Fruit fly (Drosophila melanogaster) whole organism, embryonic: Measurements from ENCODE around the gene ThrRS.

Source experiments
- Ada2b ChIP-seq: fragments of 200-800 bp; sonication (Bioruptor generic); IDR thresholded peaks from 2 replicates; pipeline ENCODE4 v1.3.6; 2022; ENCODE audit warnings: missing biosample characterization, missing genetic modification characterization
- B-H2 ChIP-seq: fragments of 200-800 bp; sonication (Bioruptor generic); optimal IDR thresholded peaks from 2 replicates; lab custom pipeline; 2018; ENCODE audit warnings: missing biosample characterization, mild to moderate bottlenecking, missing genetic modification characterization
- Bteb2 ChIP-seq: fragments of 200-800 bp; sonication (Bioruptor generic); optimal IDR thresholded peaks from 2 replicates; lab custom pipeline; 2016; ENCODE audit warnings: missing biosample characterization, missing genetic modification characterization
- CG10267 ChIP-seq: fragments of 200-800 bp; sonication (Bioruptor generic); optimal IDR thresholded peaks from 2 replicates; lab custom pipeline; 2018; ENCODE audit warnings: missing biosample characterization, mild to moderate bottlenecking, missing genetic modification characterization, moderate library complexity
- CG10274 ChIP-seq: fragments of 200-800 bp; sonication (Bioruptor generic); optimal IDR thresholded peaks from 3 replicates; lab custom pipeline; 2017; ENCODE audit warnings: missing biosample characterization, mild to moderate bottlenecking, missing genetic modification characterization
- CG11093 ChIP-seq: fragments of 200-800 bp; sonication (Bioruptor generic); IDR thresholded peaks from 3 replicates; pipeline ENCODE4 v1.3.6; 2022; ENCODE audit warnings: missing biosample characterization, missing genetic modification characterization
- CG11723 ChIP-seq: fragments of 200-800 bp; sonication (Bioruptor generic); optimal IDR thresholded peaks from 2 replicates; lab custom pipeline; 2017; ENCODE audit warnings: missing biosample characterization, mild to moderate bottlenecking, missing genetic modification characterization
- CG12236 ChIP-seq: fragments of 200-800 bp; sonication (Bioruptor generic); optimal IDR thresholded peaks from 2 replicates; lab custom pipeline; 2016; ENCODE audit warnings: missing biosample characterization, missing genetic modification characterization
- CG12299 ChIP-seq: fragments of 200-800 bp; sonication (Bioruptor generic); optimal IDR thresholded peaks from 2 replicates; lab custom pipeline; 2018; ENCODE audit warnings: missing biosample characterization, mild to moderate bottlenecking, missing genetic modification characterization
- CG15269 ChIP-seq: fragments of 200-800 bp; sonication (Bioruptor generic); optimal IDR thresholded peaks from 2 replicates; lab custom pipeline; 2018; ENCODE audit warnings: missing biosample characterization, mild to moderate bottlenecking, missing genetic modification characterization, moderate library complexity
- CG16779 ChIP-seq: fragments of 200-800 bp; sonication (Bioruptor generic); IDR thresholded peaks from 2 replicates; pipeline ENCODE4 v1.3.6; 2022; ENCODE audit warnings: missing biosample characterization, missing genetic modification characterization
- CG2120 ChIP-seq: fragments of 200-800 bp; sonication (Bioruptor generic); optimal IDR thresholded peaks from 3 replicates; lab custom pipeline; 2016; ENCODE audit warnings: missing biosample characterization, missing genetic modification characterization
- CG32532 ChIP-seq: fragments of 200-800 bp; sonication (Bioruptor generic); IDR thresholded peaks from 2 replicates; pipeline ENCODE4 v1.3.6; 2022; ENCODE audit warnings: missing biosample characterization, missing genetic modification characterization
- CG3281 ChIP-seq: fragments of 200-800 bp; sonication (Bioruptor generic); optimal IDR thresholded peaks from 3 replicates; lab custom pipeline; 2017; ENCODE audit warnings: missing biosample characterization, mild to moderate bottlenecking, missing genetic modification characterization
- CG34224 ChIP-seq: fragments of 200-800 bp; sonication (Bioruptor generic); IDR thresholded peaks from 3 replicates; pipeline ENCODE4 v1.3.6; 2022; ENCODE audit warnings: missing biosample characterization, missing genetic modification characterization; ENCODE audit not compliant: partially characterized antibody
- CG34422 ChIP-seq: fragments of 200-800 bp; sonication (Bioruptor generic); IDR thresholded peaks from 3 replicates; pipeline ENCODE4 v1.3.6; 2022; ENCODE audit warnings: missing biosample characterization, missing genetic modification characterization
- CG3726 ChIP-seq: fragments of 200-800 bp; sonication (Bioruptor generic); IDR thresholded peaks from 3 replicates; pipeline ENCODE4, ENCODE4 v1.3.6; 2022; ENCODE audit warnings: missing biosample characterization, missing genetic modification characterization
- CG3995 ChIP-seq: fragments of 200-800 bp; sonication (Bioruptor generic); optimal IDR thresholded peaks from 3 replicates; lab custom pipeline; 2016; ENCODE audit warnings: missing biosample characterization, missing genetic modification characterization
- CG6765 ChIP-seq: fragments of 200-800 bp; sonication (Bioruptor generic); optimal IDR thresholded peaks from 3 replicates; lab custom pipeline; 2017; ENCODE audit warnings: missing biosample characterization, mild to moderate bottlenecking, missing genetic modification characterization
- CG7271 ChIP-seq: fragments of 200-800 bp; sonication (Bioruptor generic); optimal IDR thresholded peaks from 2 replicates; lab custom pipeline; 2018; ENCODE audit warnings: missing biosample characterization, mild to moderate bottlenecking, missing genetic modification characterization, moderate library complexity
- Dip3 ChIP-seq: fragments of 200-800 bp; sonication (Bioruptor generic); optimal IDR thresholded peaks from 3 replicates; lab custom pipeline; 2016; ENCODE audit warnings: missing biosample characterization, missing genetic modification characterization
- Dp ChIP-seq: fragments of 200-800 bp; sonication (Bioruptor generic); optimal IDR thresholded peaks from 2 replicates; lab custom pipeline; 2018; ENCODE audit warnings: missing biosample characterization, mild to moderate bottlenecking, missing genetic modification characterization, moderate library complexity
- Dref ChIP-seq: fragments of 200-800 bp; sonication (Bioruptor generic); IDR thresholded peaks from 2 replicates; pipeline ENCODE4 v1.3.6; 2022; ENCODE audit warnings: missing biosample characterization, missing genetic modification characterization
- E2f2 ChIP-seq: fragments of 200-800 bp; sonication (Bioruptor generic); IDR thresholded peaks from 2 replicates; pipeline ENCODE4 v1.3.6; 2022; ENCODE audit warnings: missing biosample characterization, missing genetic modification characterization
- Fer2 ChIP-seq: fragments of 200-800 bp; sonication (Bioruptor generic); optimal IDR thresholded peaks from 2 replicates; lab custom pipeline; 2018; ENCODE audit warnings: missing biosample characterization, mild to moderate bottlenecking, missing genetic modification characterization, moderate library complexity
- HHEX ChIP-seq: fragments of 200-800 bp; sonication (Bioruptor generic); optimal IDR thresholded peaks from 3 replicates; lab custom pipeline; 2017; ENCODE audit warnings: missing biosample characterization, mild to moderate bottlenecking, missing genetic modification characterization, missing genetic modification reagents
- Hmr ChIP-seq: fragments of 200-800 bp; sonication (Bioruptor generic); optimal IDR thresholded peaks from 3 replicates; lab custom pipeline; 2017; ENCODE audit warnings: mild to moderate bottlenecking, missing biosample characterization, missing genetic modification reagents, missing genetic modification characterization
- Hr51 ChIP-seq, 2 experiments: fragments of 200-800 bp; sonication (Bioruptor generic); optimal IDR thresholded peaks; 2 replicates in 1 of 2; 3 replicates in 1 of 2; lab custom pipeline; 2016 to 2018; ENCODE audit warnings: missing biosample characterization in 2 of 2, missing genetic modification characterization in 2 of 2, mild to moderate bottlenecking in 1 of 2, moderate library complexity in 1 of 2
- MBD-R2 ChIP-seq: fragments of 200-800 bp; sonication (Bioruptor generic); IDR thresholded peaks from 2 replicates; pipeline ENCODE4 v1.3.6; 2022; ENCODE audit warnings: missing biosample characterization, missing genetic modification characterization
- Six4 ChIP-seq: fragments of 200-800 bp; sonication (Bioruptor generic); optimal IDR thresholded peaks from 2 replicates; lab custom pipeline; 2016; ENCODE audit warnings: missing biosample characterization, missing genetic modification characterization
- ase ChIP-seq: fragments of 200-800 bp; sonication (Bioruptor generic); IDR thresholded peaks from 3 replicates; pipeline ENCODE4 v1.3.6; 2022; ENCODE audit warnings: missing biosample characterization, missing genetic modification characterization
- cato ChIP-seq: fragments of 200-800 bp; sonication (Bioruptor generic); optimal IDR thresholded peaks from 2 replicates; lab custom pipeline; 2016; ENCODE audit warnings: missing biosample characterization, missing genetic modification characterization, borderline replicate concordance
- chm ChIP-seq: fragments of 200-800 bp; sonication (Bioruptor generic); IDR thresholded peaks from 2 replicates; pipeline ENCODE4 v1.3.6; 2022; ENCODE audit warnings: missing biosample characterization, missing genetic modification characterization
- danr ChIP-seq: fragments of 200-800 bp; sonication (Bioruptor generic); IDR thresholded peaks from 2 replicates; pipeline ENCODE4 v1.3.6; 2022; ENCODE audit warnings: missing biosample characterization, missing genetic modification characterization
- esg ChIP-seq: fragments of 200-800 bp; sonication (Bioruptor generic); conservative IDR thresholded peaks from 2 replicates; pipeline ENCODE4 v1.3.6; 2022; ENCODE audit warnings: missing biosample characterization, missing genetic modification characterization
- fd102C ChIP-seq: fragments of 200-800 bp; sonication (Bioruptor generic); optimal IDR thresholded peaks from 2 replicates; lab custom pipeline; 2018; ENCODE audit warnings: missing biosample characterization, mild to moderate bottlenecking, missing genetic modification characterization, moderate library complexity
- gce ChIP-seq: fragments of 200-800 bp; sonication (Bioruptor generic); IDR thresholded peaks from 3 replicates; pipeline ENCODE4 v1.3.6; 2022; ENCODE audit warnings: missing biosample characterization, missing genetic modification characterization
- gcm2 ChIP-seq: fragments of 200-800 bp; sonication (Bioruptor generic); optimal IDR thresholded peaks from 2 replicates; lab custom pipeline; 2016; ENCODE audit warnings: missing biosample characterization, missing genetic modification characterization
- gem ChIP-seq: fragments of 200-800 bp; sonication (Bioruptor generic); optimal IDR thresholded peaks from 2 replicates; lab custom pipeline; 2019; ENCODE audit warnings: missing biosample characterization, mild to moderate bottlenecking, missing genetic modification characterization, moderate library complexity
- gsb ChIP-seq: fragments of 200-800 bp; sonication (Bioruptor generic); IDR thresholded peaks from 2 replicates; pipeline ENCODE4 v1.3.6; 2022; ENCODE audit warnings: missing biosample characterization, missing genetic modification characterization
- mirr ChIP-seq: fragments of 200-800 bp; sonication (Bioruptor generic); optimal IDR thresholded peaks from 3 replicates; lab custom pipeline; 2018; ENCODE audit warnings: missing biosample characterization, mild to moderate bottlenecking, missing genetic modification characterization
- oc ChIP-seq: fragments of 200-800 bp; sonication (Bioruptor generic); optimal IDR thresholded peaks from 2 replicates; lab custom pipeline; 2018; ENCODE audit warnings: missing biosample characterization, mild to moderate bottlenecking, missing genetic modification characterization, moderate library complexity
- p53 ChIP-seq: fragments of 200-800 bp; sonication (Bioruptor generic); optimal IDR thresholded peaks from 2 replicates; lab custom pipeline; 2016; ENCODE audit warnings: missing biosample characterization, missing genetic modification characterization
- pita ChIP-seq: fragments of 200-800 bp; sonication (Bioruptor generic); optimal IDR thresholded peaks from 2 replicates; lab custom pipeline; 2017; ENCODE audit warnings: missing biosample characterization, mild to moderate bottlenecking, missing genetic modification characterization
- sc ChIP-seq, 3 experiments: fragments of >200 bp in 2 of 3; fragments of 200-800 bp in 1 of 3; sonication (Bioruptor generic) in 1 of 3; optimal IDR thresholded peaks; 2 replicates in 2 of 3; 3 replicates in 1 of 3; lab custom pipeline; 2017; ENCODE audit warnings: mild to moderate bottlenecking in 1 of 3, missing biosample characterization in 1 of 3, missing genetic modification characterization in 1 of 3, missing genetic modification reagents in 1 of 3
- sd ChIP-seq: fragments of 200-800 bp; sonication (Bioruptor generic); optimal IDR thresholded peaks from 3 replicates; lab custom pipeline; 2018; ENCODE audit warnings: missing biosample characterization, mild to moderate bottlenecking, missing genetic modification characterization, moderate library complexity
- sqz ChIP-seq: fragments of 200-800 bp; sonication (Bioruptor generic); optimal IDR thresholded peaks from 3 replicates; lab custom pipeline; 2018; ENCODE audit warnings: missing biosample characterization, mild to moderate bottlenecking, missing genetic modification characterization
- tna ChIP-seq: fragments of 200-800 bp; sonication (Bioruptor generic); IDR thresholded peaks from 2 replicates; pipeline ENCODE4 v1.3.6; 2022; ENCODE audit warnings: missing biosample characterization, missing genetic modification characterization; ENCODE audit not compliant: partially characterized antibody
- trem ChIP-seq: fragments of 200-800 bp; optimal IDR thresholded peaks from 3 replicates; lab custom pipeline; 2019; ENCODE audit warnings: missing biosample characterization, mild to moderate bottlenecking, missing genetic modification characterization, moderate library complexity
- vvl ChIP-seq: fragments of 200-800 bp; sonication (Bioruptor generic); IDR thresholded peaks from 2 replicates; pipeline ENCODE4 v1.3.6; 2022; ENCODE audit warnings: missing biosample characterization, missing genetic modification characterization

Gene ThrRS

DNA sequence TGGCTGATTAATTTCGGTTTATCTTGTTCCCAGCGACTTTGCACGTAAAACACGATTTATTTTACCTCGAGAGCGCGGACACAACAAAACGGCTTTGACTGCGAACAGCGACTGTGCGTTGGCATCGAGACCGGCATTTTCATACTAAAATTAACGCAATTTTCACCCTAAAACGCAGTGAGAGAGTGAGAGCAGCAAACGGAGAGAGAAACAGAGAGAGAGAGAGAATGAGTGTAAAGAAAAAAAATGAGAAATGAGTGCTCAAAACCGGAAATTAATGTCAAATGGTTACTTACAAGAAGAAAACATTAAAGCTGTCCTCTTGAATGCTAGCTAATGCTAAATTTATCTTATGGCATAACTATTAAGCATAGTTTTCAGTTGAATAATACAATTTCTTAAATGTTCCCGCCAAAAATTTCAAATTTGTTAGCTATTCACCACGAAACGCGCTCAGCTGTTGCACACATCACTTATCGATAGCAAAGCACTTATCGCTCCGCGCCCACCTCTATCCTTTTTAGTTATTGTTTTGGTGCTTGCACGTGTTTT, 47.6 kb upstream of the ThrRS start, which contains the start of the genes JhI-21, RpL7-like and CG34164 (continued):
- TF ChIP-seq vvl (GFP tag; lab: Robert Waterston, UW) (peak; percentile 14; the same call in 1 of the 2 replicates), Hr51 (GFP tag; optimal IDR thresholded peaks at IDR 0.05; lab: Kevin White, UChicago) (no peak), esg (no peak), HHEX (GFP tag; lab: Kevin White, UChicago) (no peak), gsb (GFP tag; lab: Robert Waterston, UW) (no peak), CG7271 (tag; lab: Kevin White, UChicago) (no peak), CG3995 (GFP tag; lab: Kevin White, UChicago) (no peak), oc (tag; lab: Kevin White, UChicago) (no peak), danr (no peak), CG32532 (GFP tag; lab: Robert Waterston, UW) (peak; percentile 65; the same call in 1 of the 2 replicates), gem (no peak), Dp (peak; percentile 98), sqz (GFP tag; lab: Kevin White, UChicago) (peak; percentile 94), CG3726 (GFP tag; lab: Robert Waterston, UW) (no peak), fd102C (GFP tag; lab: Kevin White, UChicago) (no peak), gce (GFP tag; lab: Robert Waterston, UW) (0 out of 3 replicates have a peak, but pooled peaks have one; percentile 31), cato (GFP tag; lab: Kevin White, UChicago) (no peak), CG10267 (tag; lab: Kevin White, UChicago) (peak; percentile 65), tna (peak; percentile 17; the same call in 1 of the 2 replicates), ase (GFP tag; lab: Robert Waterston, UW) (no peak), CG15269 (no peak), CG16779 (GFP tag; lab: Robert Waterston, UW) (no peak), CG3281 (GFP tag; lab: Kevin White, UChicago) (peak; percentile 6), CG2120 (no peak), CG12299 (tag; lab: Kevin White, UChicago) (no peak), p53 (GFP tag; lab: Kevin White, UChicago) (no peak), B-H2 (GFP tag; lab: Kevin White, UChicago) (no peak), Hmr (GFP tag; lab: Kevin White, UChicago) (no peak), chm (GFP tag; lab: Robert Waterston, UW) (no peak), mirr (GFP tag; lab: Kevin White, UChicago) (no peak), E2f2 (GFP tag; lab: Robert Waterston, UW) (peak; percentile 98), Bteb2 (peak; percentile 13), gcm2 (GFP tag; lab: Kevin White, UChicago) (no peak), Fer2 (tag; lab: Kevin White, UChicago) (no peak), MBD-R2 (peak; percentile 63; the same call in 1 of the 2 replicates), Ada2b (no peak), CG11093 (GFP tag; lab: Robert Waterston, UW) (no peak), CG6765 (GFP tag; lab: Kevin White, UChicago) (peak; percentile 9), CG34422 (GFP tag; lab: Robert Waterston, UW) (peak; percentile 78; the same call in 2 of the 3 replicates), Six4 (no peak), pita (GFP tag; lab: Kevin White, UChicago) (no peak), Dref (GFP tag; lab: Robert Waterston, UW) (peak; percentile 93), CG12236 (GFP tag; lab: Kevin White, UChicago) (no peak), CG10274 (no peak), sd (tag; lab: Kevin White, UChicago) (peak; percentile 49), Dip3 (GFP tag; lab: Kevin White, UChicago) (no peak), CG34224 (GFP tag; lab: Robert Waterston, UW) (peak; percentile 65; the same call in 1 of the 3 replicates), sc (optimal IDR thresholded peaks at IDR 0.05; lab: Kevin White, UChicago) (no peak), sc (GFP tag; optimal IDR thresholded peaks at IDR 0.05; lab: Kevin White, UChicago) (no peak), CG11723 (GFP tag; lab: Kevin White, UChicago) (no peak), trem (tag; lab: Kevin White, UChicago) (peak; percentile 69)
